Worm (Caenorhabditis elegans): ENCODE results near the gene fipr-11.

Gene fipr-11

DNA sequence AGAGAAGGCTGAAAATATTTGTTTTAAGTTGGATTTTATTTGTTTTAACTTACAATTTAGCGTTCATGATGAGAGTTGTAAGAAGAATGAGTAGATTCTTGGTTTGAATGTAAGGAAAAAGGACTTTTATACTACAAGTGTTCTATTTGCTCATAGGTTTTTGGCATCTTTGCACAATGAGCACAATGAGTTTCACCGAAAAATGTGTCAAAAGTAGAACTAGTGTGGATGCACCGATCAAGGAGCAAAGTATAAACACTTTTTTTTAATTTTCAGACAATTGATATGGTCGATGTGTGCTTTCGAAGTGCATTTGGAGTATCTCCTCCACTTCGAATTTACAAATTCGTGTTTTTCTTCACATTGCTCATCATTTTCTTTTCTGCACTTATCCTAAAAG lies at the start of gene fipr-11:
Gene fipr-11 (minus strand): TSS at position 101 of the 400 bp plus-strand sequence.
- no peak for TF ChIP-seq atf-7 (tag; optimal IDR thresholded peaks at IDR 0.05)
- TF ChIP-seq rpc-1 (optimal IDR thresholded peaks at IDR 0.05): no peak
- no peak for TF ChIP-seq rpc-1 (tag; optimal IDR thresholded peaks at IDR 0.05)
- no peak for TF ChIP-seq hlh-26 (GFP tag; conservative IDR thresholded peaks at IDR 0.05)
- no peak for TF ChIP-seq B0336.3 (GFP tag; IDR thresholded peaks at IDR 0.05)
- TF ChIP-seq ceh-91 (GFP tag; IDR thresholded peaks at IDR 0.05): no peak
- no peak for TF ChIP-seq B0261.1 (tag; optimal IDR thresholded peaks at IDR 0.05)
- no peak for TF ChIP-seq lin-35 (GFP tag; optimal IDR thresholded peaks at IDR 0.05)
- TF ChIP-seq F57A8.1 (GFP tag; optimal IDR thresholded peaks at IDR 0.05): no peak
- no peak for TF ChIP-seq ceh-79 (tag; optimal IDR thresholded peaks at IDR 0.05)
- no peak for TF ChIP-seq nhr-27 (tag; optimal IDR thresholded peaks at IDR 0.05)
- TF ChIP-seq nfya-2 (GFP tag; IDR thresholded peaks at IDR 0.05): no peak
- no peak for TF ChIP-seq B0035.1 (tag; optimal IDR thresholded peaks at IDR 0.05)
- no peak for TF ChIP-seq ztf-6 (GFP tag; IDR thresholded peaks at IDR 0.05)

DNA sequence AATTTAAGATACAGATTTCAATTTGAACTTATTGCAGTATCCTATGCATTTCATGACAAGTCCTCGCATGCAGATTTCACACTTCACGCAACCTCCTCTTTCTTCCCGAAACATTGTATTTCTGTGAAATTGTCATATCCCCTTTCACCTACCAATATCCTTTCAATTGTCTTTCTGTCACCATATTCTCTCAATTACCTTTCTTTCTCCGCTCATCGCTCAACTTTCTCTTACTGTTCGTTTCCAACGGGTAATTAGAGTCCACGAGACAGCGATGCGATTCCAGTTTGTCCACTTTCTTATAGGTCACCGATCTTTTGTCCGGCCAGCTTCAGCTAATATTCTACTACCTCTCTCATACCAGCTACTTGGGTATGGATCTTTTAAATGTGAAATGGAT lies 46.4 kb upstream of the fipr-11 start, which contains the start of gene mam-5:
Gene mam-5 (plus strand): TSS at position 304 of the 400 bp plus-strand sequence.
- no peak for TF ChIP-seq aptf-3 (GFP tag; IDR thresholded peaks at IDR 0.05)
- TF ChIP-seq madf-3 (GFP tag; IDR thresholded peaks at IDR 0.05): no peak
- no peak for TF ChIP-seq cebp-1 (GFP tag; IDR thresholded peaks at IDR 0.05)
- no peak for TF ChIP-seq cebp-1 (tag; optimal IDR thresholded peaks at IDR 0.05)

DNA sequence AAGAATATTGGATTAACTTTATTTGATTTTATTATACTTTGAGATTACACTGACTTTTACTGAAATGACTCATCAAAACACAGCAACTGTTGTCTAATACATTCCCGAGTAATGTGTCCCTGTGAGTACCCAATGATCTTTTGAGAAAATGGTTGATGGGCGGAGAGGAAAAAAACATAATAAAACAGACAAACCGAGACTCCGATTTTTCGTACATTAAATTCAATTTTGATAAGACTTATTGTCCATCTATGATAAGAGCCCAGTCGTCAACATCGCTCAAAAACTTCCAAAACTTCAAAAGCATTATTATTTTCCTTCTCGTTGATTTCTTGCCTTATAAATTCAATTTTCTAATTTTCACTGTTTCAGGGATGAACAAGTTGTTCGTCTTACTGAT lies 44.8 kb upstream of the fipr-11 start, which contains the start of gene ttr-46:
Gene ttr-46 (plus strand): TSS at position 373 of the 400 bp plus-strand sequence.
- TF ChIP-seq egrh-3 (GFP tag; IDR thresholded peaks at IDR 0.05) (no peak), hlh-12 (tag; optimal IDR thresholded peaks at IDR 0.05) (no peak), nhr-80 (tag; optimal IDR thresholded peaks at IDR 0.05) (peak; percentile 69), B0261.1 (tag; optimal IDR thresholded peaks at IDR 0.05) (no peak), madf-8 (GFP tag; conservative IDR thresholded peaks at IDR 0.05) (no peak), hsf-1 (GFP tag; IDR thresholded peaks at IDR 0.05) (no peak)

DNA sequence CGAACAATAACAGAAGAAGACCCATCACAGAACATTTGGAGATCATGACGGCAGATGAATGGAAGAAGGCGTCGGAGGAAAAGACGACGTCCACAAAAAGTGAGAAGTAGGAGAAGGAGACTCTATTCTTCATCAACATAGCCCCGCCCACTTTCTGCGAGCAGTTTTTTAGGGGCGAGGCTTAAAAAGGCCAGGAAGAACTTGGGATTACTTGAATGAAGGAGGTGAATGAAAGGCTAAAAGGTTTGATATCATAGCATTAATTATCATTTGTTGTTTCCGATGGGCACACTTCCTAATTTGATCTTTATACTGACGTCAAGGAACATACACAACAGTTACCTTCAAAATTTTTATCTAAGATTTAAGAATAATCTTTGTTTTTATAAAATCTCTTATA lies 42.8 kb upstream of the fipr-11 start, which contains the start of gene nlp-58:
Gene nlp-58 (minus strand): TSS at position 101 of the 400 bp plus-strand sequence.
- TF ChIP-seq ztf-6 (GFP tag; IDR thresholded peaks at IDR 0.05): no peak
- TF ChIP-seq lsl-1 (GFP tag; optimal IDR thresholded peaks at IDR 0.05): no peak
- TF ChIP-seq ztf-28 (GFP tag; IDR thresholded peaks at IDR 0.05): no peak
- TF ChIP-seq B0261.1 (tag; optimal IDR thresholded peaks at IDR 0.05): no peak
- TF ChIP-seq rpc-1 (optimal IDR thresholded peaks at IDR 0.05): no peak
- no peak for TF ChIP-seq rpc-1 (tag; optimal IDR thresholded peaks at IDR 0.05)
- TF ChIP-seq Y53G8AR.9 (GFP tag; conservative IDR thresholded peaks at IDR 0.05): no peak
- TF ChIP-seq let-526 (GFP tag; IDR thresholded peaks at IDR 0.05): no peak
- no peak for TF ChIP-seq snpc-3.4 (tag; optimal IDR thresholded peaks at IDR 0.05)

DNA sequence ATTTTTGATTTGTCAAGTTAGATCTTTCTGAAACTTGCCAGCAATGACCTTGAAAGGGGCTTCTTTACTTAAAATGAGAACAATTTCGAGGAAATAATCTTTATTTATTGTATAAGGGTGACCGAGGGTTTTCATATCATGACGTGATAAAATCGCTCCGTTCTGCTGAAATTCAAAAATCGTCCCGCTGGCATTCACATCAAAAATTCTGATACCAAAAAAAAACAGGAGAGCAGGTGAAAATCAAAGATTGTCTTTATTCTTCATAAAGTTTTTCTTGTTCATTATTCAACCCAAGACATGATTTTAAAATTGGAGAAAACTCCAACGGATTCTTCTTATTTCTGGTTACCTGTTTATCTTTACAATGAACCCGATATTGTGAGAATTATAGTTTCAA lies 38.1 kb upstream of the fipr-11 start, which contains the start of gene sre-28:
Gene sre-28 (plus strand): TSS at position 301 of the 400 bp plus-strand sequence.
- TF ChIP-seq F39B2.1 (GFP tag; IDR thresholded peaks at IDR 0.05) (no peak), Y56A3A.18 (GFP tag; IDR thresholded peaks at IDR 0.05) (no peak), lir-1 (GFP tag; conservative IDR thresholded peaks at IDR 0.05) (no peak), Y53F4B.3 (GFP tag; IDR thresholded peaks at IDR 0.05) (no peak), madf-10 (tag; optimal IDR thresholded peaks at IDR 0.05) (no peak), ztf-22 (GFP tag; optimal IDR thresholded peaks at IDR 0.05) (no peak), mxl-1 (tag; optimal IDR thresholded peaks at IDR 0.05) (no peak), egl-44 (GFP tag; IDR thresholded peaks at IDR 0.05) (no peak), chd-7 (tag; optimal IDR thresholded peaks at IDR 0.05) (no peak)

Data from whole organism, young adult.